Worm (Caenorhabditis elegans) whole organism, L4 larva: ENCODE measurements around the gene cnnm-5.
A peak's percentile ranks its signal among the peaks of the same experiment; 100 is the strongest.

ENCODE experiments used
- Y75B8A.6 ChIP-seq: fragments of 200-800 bp; sonication (Bioruptor generic); IDR thresholded peaks from 2 replicates; pipeline ENCODE4 v1.3.6; 2022; ENCODE audit warnings: missing genetic modification reagents, missing genetic modification characterization, missing compliant biosample characterization
- ama-1 ChIP-seq: fragments of 150-350 bp; optimal IDR thresholded peaks from 2 replicates; lab custom pipeline; 2014; ENCODE audit warnings: inconsistent platforms, mixed read lengths
- gei-8 ChIP-seq: fragments of 200-800 bp; sonication (Bioruptor generic); optimal IDR thresholded peaks from 2 replicates; lab custom pipeline; 2018; ENCODE audit warnings: mild to moderate bottlenecking, missing genetic modification characterization, missing compliant biosample characterization
- lim-7 ChIP-seq: fragments of 200-800 bp; sonication (Bioruptor generic); IDR thresholded peaks from 2 replicates; pipeline ENCODE4 v1.3.6; 2022; ENCODE audit warnings: missing genetic modification characterization, missing compliant biosample characterization
- nhr-41 ChIP-seq: fragments of 200-800 bp; sonication (Bioruptor generic); IDR thresholded peaks from 2 replicates; pipeline ENCODE4 v1.3.6; 2022; ENCODE audit warnings: missing genetic modification reagents, missing genetic modification characterization, missing compliant biosample characterization
- nhr-77 ChIP-seq: fragments of 150-350 bp; optimal IDR thresholded peaks from 2 replicates; lab custom pipeline; 2014; ENCODE audit warnings: missing biosample characterization, missing genetic modification characterization
- zag-1 ChIP-seq: fragments of 150-350 bp; optimal IDR thresholded peaks from 2 replicates; lab custom pipeline; 2014; ENCODE audit warnings: missing biosample characterization, missing genetic modification characterization

DNA sequence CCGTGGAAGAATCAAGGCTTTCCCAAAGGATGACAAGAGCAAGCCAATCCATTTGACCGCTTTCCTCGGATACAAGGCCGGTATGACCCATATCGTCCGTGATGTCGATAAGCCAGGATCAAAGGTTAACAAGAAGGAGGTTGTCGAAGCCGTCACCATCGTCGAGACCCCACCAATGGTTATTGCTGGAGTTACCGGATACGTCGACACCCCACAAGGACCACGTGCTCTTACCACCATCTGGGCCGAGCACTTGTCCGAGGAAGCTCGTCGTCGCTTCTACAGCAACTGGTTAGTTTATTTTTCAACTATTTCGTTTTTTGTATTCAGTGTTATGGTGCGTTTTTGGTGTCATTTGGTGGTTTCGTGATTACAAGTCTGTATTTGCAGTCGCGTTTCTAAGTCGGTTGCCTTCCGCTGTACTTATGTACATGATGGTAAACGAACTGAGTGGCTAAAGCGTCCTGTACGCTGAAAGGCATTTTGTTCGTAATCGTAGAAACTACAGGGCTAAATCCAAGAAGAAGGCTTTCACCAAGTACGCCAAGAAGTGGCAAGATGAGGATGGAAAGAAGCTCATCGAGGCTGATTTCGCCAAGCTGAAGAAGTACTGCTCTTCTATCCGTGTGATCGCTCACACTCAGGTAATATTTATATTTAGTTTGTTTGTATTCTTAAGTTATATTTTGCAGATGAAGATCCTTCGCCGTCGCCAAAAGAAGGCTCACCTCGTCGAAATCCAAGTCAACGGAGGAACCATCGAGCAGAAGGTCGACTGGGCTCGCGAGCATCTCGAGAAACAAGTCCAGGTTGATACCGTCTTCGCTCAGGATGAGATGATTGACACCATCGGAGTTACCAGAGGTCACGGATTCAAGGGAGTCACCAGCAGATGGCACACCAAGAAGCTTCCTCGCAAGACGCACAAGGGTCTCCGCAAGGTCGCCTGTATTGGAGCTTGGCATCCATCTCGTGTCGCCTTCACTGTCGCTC is 39.2 kb upstream of the cnnm-5 start:
- no peak for TF ChIP-seq nhr-41 (GFP tag; lab: Robert Waterston, UW)
- no peak for TF ChIP-seq ama-1
- TF ChIP-seq gei-8 (GFP tag; lab: Kevin White, UChicago) = no peak
- TF ChIP-seq zag-1 (tag; lab: Kevin White, UChicago) = no peak
- TF ChIP-seq Y75B8A.6 = no peak
- peak; percentile 15; the same call in 1 of the 2 replicates for TF ChIP-seq lim-7
- TF ChIP-seq nhr-77 (tag; lab: Kevin White, UChicago) = no peak
